Fruit fly (Drosophila melanogaster): ENCODE results near the gene Ptp4E.

The Ptp4E gene

DNA sequence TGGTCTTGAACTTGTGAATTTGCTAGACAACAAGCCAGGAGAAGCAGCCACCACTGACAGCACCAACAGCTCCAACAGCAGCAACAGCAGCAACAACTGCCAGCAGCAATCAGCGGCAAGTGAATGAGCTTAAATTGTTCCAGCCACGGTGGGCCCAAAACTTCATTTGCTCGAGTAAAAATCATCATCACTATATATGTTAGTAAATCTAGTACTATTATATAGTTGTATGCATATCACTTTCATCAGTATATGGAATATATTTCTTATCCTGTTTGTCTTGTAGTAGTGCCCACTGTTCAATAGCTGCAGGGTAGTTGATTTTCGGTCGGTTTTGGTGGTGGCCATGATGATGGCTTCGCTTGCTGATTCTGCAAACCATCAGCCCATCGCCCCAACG, 19.9 kb downstream of the Ptp4E start:
- TF ChIP-seq CG16779 (tag; optimal IDR thresholded peaks at IDR 0.05) = peak; percentile 17
- TF ChIP-seq Lpt (GFP tag; optimal IDR thresholded peaks at IDR 0.05) = no peak
- no peak for TF ChIP-seq Blimp-1 (GFP tag; optimal IDR thresholded peaks at IDR 0.05)
- 0 out of 2 replicates have a peak, but pooled peaks have one; percentile 19 for TF ChIP-seq Gug (GFP tag; IDR thresholded peaks at IDR 0.05)
- TF ChIP-seq fd59A (GFP tag; optimal IDR thresholded peaks at IDR 0.05) = peak; percentile 14
- no peak for TF ChIP-seq CG11294 (GFP tag; IDR thresholded peaks at IDR 0.05)
- TF ChIP-seq CG8632 (GFP tag; optimal IDR thresholded peaks at IDR 0.05) = no peak
- peak; percentile 28 for TF ChIP-seq OdsH (GFP tag; optimal IDR thresholded peaks at IDR 0.05)
- peak in 1 of 2 experiments; percentile 25 for TF ChIP-seq ss (GFP tag; optimal IDR thresholded peaks at IDR 0.05)
- peak; percentile 33 for TF ChIP-seq CG9139 (GFP tag; optimal IDR thresholded peaks at IDR 0.05)
- TF ChIP-seq CG6276 (GFP tag; optimal IDR thresholded peaks at IDR 0.05) = peak; percentile 57
- TF ChIP-seq CG8119 (GFP tag; IDR thresholded peaks at IDR 0.05) = peak; percentile 66
- TF ChIP-seq Eip93F (GFP tag; optimal IDR thresholded peaks at IDR 0.05) = no peak
- TF ChIP-seq Hr38 (GFP tag; optimal IDR thresholded peaks at IDR 0.05) = no peak
- TF ChIP-seq Ets21C (GFP tag; optimal IDR thresholded peaks at IDR 0.05) = no peak
- no peak for TF ChIP-seq CG6854 (GFP tag; optimal IDR thresholded peaks at IDR 0.05)
- no peak for TF ChIP-seq CG11762 (GFP tag; optimal IDR thresholded peaks at IDR 0.05; ENCODE audit: insufficient read depth)
- TF ChIP-seq Sox15 (GFP tag; optimal IDR thresholded peaks at IDR 0.05) = no peak
- peak; percentile 44 for TF ChIP-seq achi (GFP tag; optimal IDR thresholded peaks at IDR 0.05)
- TF ChIP-seq CG34406 (GFP tag; optimal IDR thresholded peaks at IDR 0.05) = no peak
- peak; percentile 42 for TF ChIP-seq dac (GFP tag; optimal IDR thresholded peaks at IDR 0.05)
- TF ChIP-seq topi (GFP tag; optimal IDR thresholded peaks at IDR 0.05) = peak; percentile 1
- peak; percentile 12 for TF ChIP-seq svp (GFP tag)
- no peak for TF ChIP-seq esn (GFP tag; optimal IDR thresholded peaks at IDR 0.05)
- TF ChIP-seq CG6808 (GFP tag; optimal IDR thresholded peaks at IDR 0.05) = peak; percentile 22
- no peak for TF ChIP-seq fkh (GFP tag; optimal IDR thresholded peaks at IDR 0.05)
- TF ChIP-seq net (GFP tag; optimal IDR thresholded peaks at IDR 0.05) = no peak
- no peak for TF ChIP-seq Hr39 (GFP tag; optimal IDR thresholded peaks at IDR 0.05)
- TF ChIP-seq Hr4 (GFP tag; optimal IDR thresholded peaks at IDR 0.05) = peak; percentile 70
- TF ChIP-seq acj6 (GFP tag; optimal IDR thresholded peaks at IDR 0.05) = no peak
- peak; percentile 28 for TF ChIP-seq CG1621 (tag; optimal IDR thresholded peaks at IDR 0.05)
- no peak for TF ChIP-seq cyc (GFP tag; optimal IDR thresholded peaks at IDR 0.05)
- TF ChIP-seq CG6163 (GFP tag; IDR thresholded peaks at IDR 0.05) = peak; percentile 68; the same call in 2 of the 3 replicates
- peak; percentile 3 for TF ChIP-seq Met (GFP tag; optimal IDR thresholded peaks at IDR 0.05)
- peak; percentile 44 for TF ChIP-seq Eip75B (GFP tag; optimal IDR thresholded peaks at IDR 0.05)
- no peak for TF ChIP-seq vri (GFP tag; optimal IDR thresholded peaks at IDR 0.05)
- TF ChIP-seq salr (GFP tag; optimal IDR thresholded peaks at IDR 0.05) = no peak
- peak; percentile 47 for TF ChIP-seq CG10631 (GFP tag; optimal IDR thresholded peaks at IDR 0.05)
- TF ChIP-seq Ets96B (tag; optimal IDR thresholded peaks at IDR 0.05) = peak; percentile 46
- peak; percentile 54 for TF ChIP-seq Sox14 (GFP tag; optimal IDR thresholded peaks at IDR 0.05)
- peak; percentile 66 for TF ChIP-seq CG4318 (GFP tag; optimal IDR thresholded peaks at IDR 0.05)
- TF ChIP-seq CG15336 (GFP tag; IDR thresholded peaks at IDR 0.05) = peak; percentile 62
- no peak for TF ChIP-seq Smox (GFP tag; optimal IDR thresholded peaks at IDR 0.05)
- peak; percentile 63 for TF ChIP-seq eg (GFP tag; IDR thresholded peaks at IDR 0.05)
- peak; percentile 34 for TF ChIP-seq CG3032 (tag; optimal IDR thresholded peaks at IDR 0.05)
- no peak for TF ChIP-seq fd85E (GFP tag; optimal IDR thresholded peaks at IDR 0.05)
- no peak for TF ChIP-seq CG31627 (GFP tag; optimal IDR thresholded peaks at IDR 0.05)
- TF ChIP-seq lz (GFP tag; optimal IDR thresholded peaks at IDR 0.05) = no peak
- peak; percentile 31 for TF ChIP-seq CG10669 (GFP tag; optimal IDR thresholded peaks at IDR 0.05)
- peak; percentile 86 for TF ChIP-seq Eip78C (GFP tag)
- peak; percentile 78 for TF ChIP-seq CG32006 (GFP tag; optimal IDR thresholded peaks at IDR 0.05)
- TF ChIP-seq CG3919 (GFP tag; optimal IDR thresholded peaks at IDR 0.05) = peak; percentile 24
- peak; percentile 24 for TF ChIP-seq pdm3 (GFP tag; optimal IDR thresholded peaks at IDR 0.05)
